Worm (Caenorhabditis elegans) whole organism, L4 larva: ENCODE results near the gene gst-44.

Source experiments
- F10B5.3 ChIP-seq: sonication (generic microtip); optimal IDR thresholded peaks from 2 replicates; lab custom pipeline; 2016; ENCODE audit warnings: mild to moderate bottlenecking, missing genetic modification characterization, missing compliant biosample characterization
- F26F4.8 ChIP-seq: fragments of 200-800 bp; sonication (Bioruptor generic); conservative IDR thresholded peaks from 2 replicates; pipeline ENCODE4 v1.3.6; 2022; ENCODE audit warnings: missing genetic modification characterization, missing compliant biosample characterization
- F49E8.2 ChIP-seq: sonication (generic microtip); optimal IDR thresholded peaks from 2 replicates; lab custom pipeline; 2016; ENCODE audit warnings: missing compliant biosample characterization, mild to moderate bottlenecking, missing genetic modification characterization, borderline replicate concordance
- R02D3.7 ChIP-seq: fragments of 150-350 bp; sonication (generic microtip); optimal IDR thresholded peaks from 3 replicates; lab custom pipeline; 2014; ENCODE audit warnings: missing biosample characterization, missing genetic modification characterization
- T26A8.4 ChIP-seq: fragments of 200-800 bp; sonication (Bioruptor generic); IDR thresholded peaks from 2 replicates; pipeline ENCODE4 v1.3.6; 2022; ENCODE audit warnings: missing genetic modification characterization, missing compliant biosample characterization
- Y105C5A.15 ChIP-seq: fragments of 200-800 bp; sonication (Bioruptor generic); IDR thresholded peaks from 2 replicates; pipeline ENCODE4 v1.3.6; 2022; ENCODE audit warnings: missing genetic modification characterization, missing compliant biosample characterization
- Y48G9A.11 ChIP-seq: fragments of 200-800 bp; sonication (Bioruptor generic); IDR thresholded peaks from 2 replicates; pipeline ENCODE4 v1.3.6; 2022; ENCODE audit warnings: missing genetic modification reagents, missing genetic modification characterization, missing compliant biosample characterization
- Y75B8A.6 ChIP-seq: fragments of 200-800 bp; sonication (Bioruptor generic); IDR thresholded peaks from 2 replicates; pipeline ENCODE4 v1.3.6; 2022; ENCODE audit warnings: missing genetic modification reagents, missing genetic modification characterization, missing compliant biosample characterization
- ZK546.5 ChIP-seq, 2 experiments: sonication (generic microtip); optimal IDR thresholded peaks; 2 replicates each; lab custom pipeline; 2017; ENCODE audit warnings: missing biosample characterization in 2 of 2, missing genetic modification characterization in 2 of 2
- aha-1 ChIP-seq: fragments of 150-350 bp; peaks from one replicate; lab custom pipeline; 2014; ENCODE audit warnings: missing biosample characterization, missing genetic modification characterization
- ceh-32 ChIP-seq: sonication (generic microtip); optimal IDR thresholded peaks from 2 replicates; lab custom pipeline; 2016; ENCODE audit warnings: mild to moderate bottlenecking, missing genetic modification characterization, missing compliant biosample characterization; ENCODE audit not compliant: poor library complexity
- ces-1 ChIP-seq: fragments of 150-350 bp; sonication (generic microtip); optimal IDR thresholded peaks from 4 replicates; lab custom pipeline; 2014; ENCODE audit warnings: missing biosample characterization, missing genetic modification reagents, missing genetic modification characterization
- cey-2 ChIP-seq: sonication (generic microtip); optimal IDR thresholded peaks from 3 replicates; lab custom pipeline; 2017; ENCODE audit warnings: missing genetic modification characterization, mild to moderate bottlenecking, missing compliant biosample characterization, antibody characterized with exemption, borderline replicate concordance; ENCODE audit not compliant: insufficient read depth
- daf-12 ChIP-seq: fragments of 150-350 bp; optimal IDR thresholded peaks from 2 replicates; lab custom pipeline; 2014; ENCODE audit warnings: missing biosample characterization, missing genetic modification reagents, missing genetic modification characterization
- daf-19 ChIP-seq: fragments of 200-800 bp; sonication (Bioruptor generic); conservative IDR thresholded peaks from 2 replicates; pipeline ENCODE4 v1.3.6; 2022; ENCODE audit warnings: missing genetic modification characterization, missing compliant biosample characterization
- dmd-9 ChIP-seq: fragments of 200-800 bp; sonication (Bioruptor generic); IDR thresholded peaks from 2 replicates; pipeline ENCODE4 v1.3.6; 2022; ENCODE audit warnings: missing genetic modification reagents, missing genetic modification characterization, missing compliant biosample characterization
- dpl-1 ChIP-seq: fragments of 150-350 bp; optimal IDR thresholded peaks from 2 replicates; lab custom pipeline; 2014; ENCODE audit warnings: missing biosample characterization, missing genetic modification reagents, missing genetic modification characterization
- duxl-1 ChIP-seq: sonication (generic microtip); optimal IDR thresholded peaks from 2 replicates; lab custom pipeline; 2016; ENCODE audit warnings: mild to moderate bottlenecking, missing genetic modification characterization, moderate library complexity, missing compliant biosample characterization; ENCODE audit not compliant: poor library complexity
- fkh-10 ChIP-seq: fragments of 150-350 bp; optimal IDR thresholded peaks from 2 replicates; lab custom pipeline; 2014; ENCODE audit warnings: missing biosample characterization, missing genetic modification reagents, missing genetic modification characterization
- fos-1 ChIP-seq: fragments of 150-350 bp; optimal IDR thresholded peaks from 2 replicates; lab custom pipeline; 2014; ENCODE audit warnings: missing biosample characterization, missing genetic modification characterization
- hif-1 ChIP-seq, 2 experiments: sonication (generic microtip); optimal IDR thresholded peaks; 2 replicates each; lab custom pipeline; 2016 to 2017; ENCODE audit warnings: missing compliant biosample characterization in 2 of 2, missing genetic modification characterization in 2 of 2, missing genetic modification reagents in 2 of 2, missing genotype in 2 of 2, mild to moderate bottlenecking in 1 of 2
- hlh-11 ChIP-seq: fragments of 200-800 bp; sonication (Bioruptor generic); optimal IDR thresholded peaks from 2 replicates; lab custom pipeline; 2018; ENCODE audit warnings: mild to moderate bottlenecking, missing genetic modification characterization, missing compliant biosample characterization
- hmg-1.1 ChIP-seq: fragments of 200-800 bp; sonication (Bioruptor generic); IDR thresholded peaks from 2 replicates; pipeline ENCODE4 v1.3.6; 2022; ENCODE audit warnings: missing genetic modification reagents, missing genetic modification characterization, missing compliant biosample characterization
- jun-1 ChIP-seq: fragments of 150-350 bp; optimal IDR thresholded peaks from 2 replicates; lab custom pipeline; 2014; ENCODE audit warnings: missing biosample characterization, missing genetic modification reagents, missing genetic modification characterization
- lin-13 ChIP-seq: fragments of 150-350 bp; optimal IDR thresholded peaks from 2 replicates; lab custom pipeline; 2014; ENCODE audit warnings: missing biosample characterization, missing genetic modification reagents, missing genetic modification characterization
- lin-15B ChIP-seq: fragments of 150-350 bp; sonication (generic microtip); optimal IDR thresholded peaks from 3 replicates; lab custom pipeline; 2014; ENCODE audit warnings: missing biosample characterization, missing genetic modification characterization
- lin-38 ChIP-seq: fragments of 200-800 bp; sonication (Bioruptor generic); IDR thresholded peaks from 2 replicates; pipeline ENCODE4 v1.3.6; 2022; ENCODE audit warnings: missing genetic modification reagents, missing genetic modification characterization, missing compliant biosample characterization
- lsy-2 ChIP-seq, 2 experiments: fragments of 150-350 bp in 1 of 2; sonication (generic microtip) in 1 of 2; optimal IDR thresholded peaks; 2 replicates each; lab custom pipeline; 2014 to 2017; ENCODE audit warnings: missing biosample characterization in 2 of 2, missing genetic modification characterization in 2 of 2
- madf-5 ChIP-seq, 2 experiments: fragments of 200-800 bp; sonication (Bioruptor generic); IDR thresholded peaks; 2 replicates each; pipeline ENCODE4 v1.3.6; 2022; ENCODE audit warnings: missing compliant biosample characterization in 2 of 2, missing genetic modification characterization in 2 of 2
- madf-9 ChIP-seq: fragments of 200-800 bp; sonication (Bioruptor generic); conservative IDR thresholded peaks from 2 replicates; pipeline ENCODE4 v1.3.6; 2022; ENCODE audit warnings: missing genetic modification reagents, missing genetic modification characterization, missing compliant biosample characterization
- mdl-1 ChIP-seq, 2 experiments: fragments of 150-350 bp in 1 of 2; sonication (generic microtip) in 1 of 2; optimal IDR thresholded peaks; 2 replicates each; lab custom pipeline; 2014 to 2017; ENCODE audit warnings: missing biosample characterization in 2 of 2, missing genetic modification characterization in 2 of 2
- mes-2 ChIP-seq: sonication (generic microtip); optimal IDR thresholded peaks from 2 replicates; lab custom pipeline; 2016; ENCODE audit warnings: missing genotype, mild to moderate bottlenecking, missing genetic modification characterization, missing compliant biosample characterization; ENCODE audit not compliant: poor library complexity, severe bottlenecking
- mxl-3 ChIP-seq: fragments of 200-800 bp; sonication (Bioruptor generic); optimal IDR thresholded peaks from 2 replicates; lab custom pipeline; 2018; ENCODE audit warnings: mild to moderate bottlenecking, missing genetic modification characterization, missing compliant biosample characterization
- nhr-102 ChIP-seq: sonication (generic microtip); optimal IDR thresholded peaks from 2 replicates; lab custom pipeline; 2016; ENCODE audit warnings: mild to moderate bottlenecking, missing genetic modification characterization, moderate library complexity, missing compliant biosample characterization
- nhr-111 ChIP-seq: fragments of 200-800 bp; sonication (Bioruptor generic); optimal IDR thresholded peaks from 2 replicates; lab custom pipeline; 2018; ENCODE audit warnings: mild to moderate bottlenecking, missing genetic modification characterization, missing compliant biosample characterization
- nhr-25 ChIP-seq: sonication (generic microtip); optimal IDR thresholded peaks from 2 replicates; lab custom pipeline; 2017; ENCODE audit warnings: missing genetic modification characterization, mild to moderate bottlenecking, missing compliant biosample characterization, antibody characterized with exemption, moderate library complexity, borderline replicate concordance; ENCODE audit not compliant: insufficient read depth
- nhr-42 ChIP-seq: fragments of 200-800 bp; sonication (Bioruptor generic); IDR thresholded peaks from 2 replicates; pipeline ENCODE4 v1.3.6; 2022; ENCODE audit warnings: missing genetic modification characterization, missing compliant biosample characterization
- nhr-48 ChIP-seq: sonication (generic microtip); optimal IDR thresholded peaks from 2 replicates; lab custom pipeline; 2016; ENCODE audit warnings: mild to moderate bottlenecking, missing genetic modification characterization, missing compliant biosample characterization
- nhr-6 ChIP-seq: fragments of 150-350 bp; optimal IDR thresholded peaks from 2 replicates; lab custom pipeline; 2014; ENCODE audit warnings: missing biosample characterization, missing genetic modification characterization
- nhr-76 ChIP-seq: fragments of 150-350 bp; optimal IDR thresholded peaks from 2 replicates; lab custom pipeline; 2014; ENCODE audit warnings: missing biosample characterization, missing genetic modification characterization
- nhr-77 ChIP-seq: fragments of 150-350 bp; optimal IDR thresholded peaks from 2 replicates; lab custom pipeline; 2014; ENCODE audit warnings: missing biosample characterization, missing genetic modification characterization
- pqm-1 ChIP-seq: sonication (generic microtip); optimal IDR thresholded peaks from 2 replicates; lab custom pipeline; 2017; ENCODE audit warnings: missing biosample characterization, missing genetic modification characterization
- rbr-2 ChIP-seq: sonication (generic microtip); optimal IDR thresholded peaks from 2 replicates; lab custom pipeline; 2016; ENCODE audit warnings: missing genotype, missing genetic modification characterization, missing compliant biosample characterization
- skn-1 ChIP-seq: fragments of 150-350 bp; optimal IDR thresholded peaks from 2 replicates; lab custom pipeline; 2014; ENCODE audit warnings: missing biosample characterization, missing genetic modification characterization
- spr-1 ChIP-seq: sonication (generic microtip); optimal IDR thresholded peaks from 2 replicates; lab custom pipeline; 2016; ENCODE audit warnings: mild to moderate bottlenecking, missing genetic modification characterization, missing compliant biosample characterization
- tra-1 ChIP-seq: fragments of 200-800 bp; sonication (Bioruptor generic); IDR thresholded peaks from 2 replicates; pipeline ENCODE4 v1.3.6; 2022; ENCODE audit warnings: missing genetic modification reagents, missing genetic modification characterization, missing compliant biosample characterization
- vab-7 ChIP-seq: fragments of 200-800 bp; sonication (Bioruptor generic); IDR thresholded peaks from 2 replicates; pipeline ENCODE4 v1.3.6; 2022; ENCODE audit warnings: missing genetic modification reagents, missing genetic modification characterization, missing compliant biosample characterization
- zfp-2 ChIP-seq: sonication (generic microtip); optimal IDR thresholded peaks from 2 replicates; lab custom pipeline; 2016; ENCODE audit warnings: mild to moderate bottlenecking, missing genetic modification characterization, missing compliant biosample characterization
- zip-11 ChIP-seq: fragments of 200-800 bp; sonication (Bioruptor generic); IDR thresholded peaks from 2 replicates; pipeline ENCODE4 v1.3.6; 2022; ENCODE audit warnings: missing genetic modification characterization, missing compliant biosample characterization
- zip-2 ChIP-seq: fragments of 150-350 bp; optimal IDR thresholded peaks from 2 replicates; lab custom pipeline; 2014; ENCODE audit warnings: missing biosample characterization, missing genetic modification characterization
- ztf-11 ChIP-seq: fragments of 150-350 bp; optimal IDR thresholded peaks from 2 replicates; lab custom pipeline; 2014; ENCODE audit warnings: missing biosample characterization, missing genetic modification characterization
- ztf-7 ChIP-seq: fragments of 150-350 bp; optimal IDR thresholded peaks from 2 replicates; lab custom pipeline; 2014; ENCODE audit warnings: missing biosample characterization, missing genetic modification characterization

Gene gst-44

DNA sequence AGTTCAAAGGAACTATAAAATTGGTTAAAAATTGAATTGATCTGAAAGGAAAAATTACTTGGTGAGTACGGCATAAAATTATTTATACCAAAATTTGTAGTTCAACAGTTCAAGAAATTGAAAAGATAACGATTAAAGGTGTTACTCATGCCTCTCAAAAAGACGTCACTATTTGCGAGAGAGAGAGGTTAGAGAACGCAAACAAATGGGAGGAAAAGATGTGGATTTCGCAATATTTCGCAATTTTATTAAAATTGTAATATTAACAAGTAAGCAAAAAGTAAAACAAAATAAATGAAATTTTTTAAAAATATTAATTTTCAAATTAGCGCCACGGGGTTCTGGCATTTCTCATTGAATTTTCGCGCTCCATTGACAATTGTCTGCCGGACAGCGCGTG, 4.4 kb downstream of the gst-44 start, which contains the start of gene F13A7.11 (continued):
- TF ChIP-seq ces-1 (GFP tag; lab: Kevin White, UChicago) (no peak), lin-13 (no peak), Y48G9A.11 (GFP tag; lab: Robert Waterston, UW) (no peak), mxl-3 (GFP tag; lab: Kevin White, UChicago) (no peak), R02D3.7 (tag; lab: Kevin White, UChicago) (no peak), zip-2 (tag; lab: Kevin White, UChicago) (peak; percentile 99), cey-2 (tag; lab: Kevin White, UChicago) (no peak), ZK546.5 (tag; optimal IDR thresholded peaks at IDR 0.05; lab: Kevin White, UChicago) (no peak), nhr-111 (GFP tag; lab: Kevin White, UChicago) (no peak), nhr-25 (tag; lab: Kevin White, UChicago) (no peak), rbr-2 (tag; lab: Kevin White, UChicago) (no peak), mdl-1 (tag; optimal IDR thresholded peaks at IDR 0.05; lab: Kevin White, UChicago) (peak in 1 of 2 experiments; percentile 4), aha-1 (peak; percentile 14), jun-1 (tag; lab: Kevin White, UChicago) (no peak), fos-1 (tag; lab: Kevin White, UChicago) (no peak), daf-19 (no peak), Y105C5A.15 (GFP tag; lab: Robert Waterston, UW) (no peak), tra-1 (GFP tag; lab: Robert Waterston, UW) (no peak), mes-2 (no peak), daf-12 (tag; lab: Kevin White, UChicago) (no peak), F49E8.2 (tag; lab: Kevin White, UChicago) (no peak), ztf-7 (peak; percentile 97), lin-38 (GFP tag; lab: Robert Waterston, UW) (no peak), T26A8.4 (GFP tag; lab: Robert Waterston, UW) (no peak), madf-5 (GFP tag; IDR thresholded peaks at IDR 0.05; lab: Robert Waterston, UW) (no peak), lin-15B (tag; lab: Kevin White, UChicago) (no peak), F10B5.3 (tag; lab: Kevin White, UChicago) (no peak), zip-11 (GFP tag; lab: Robert Waterston, UW) (no peak), fkh-10 (GFP tag; lab: Kevin White, UChicago) (no peak), Y75B8A.6 (no peak), dmd-9 (GFP tag; lab: Robert Waterston, UW) (no peak), hif-1 (tag; optimal IDR thresholded peaks at IDR 0.05; lab: Kevin White, UChicago) (no peak), madf-9 (GFP tag; lab: Robert Waterston, UW) (no peak), dpl-1 (GFP tag; lab: Kevin White, UChicago) (no peak), nhr-6 (tag; lab: Kevin White, UChicago) (no peak), nhr-102 (peak; percentile 57), hlh-11 (tag; lab: Kevin White, UChicago) (peak; percentile 49), vab-7 (GFP tag; lab: Robert Waterston, UW) (no peak), spr-1 (tag; lab: Kevin White, UChicago) (no peak), ceh-32 (tag; lab: Kevin White, UChicago) (no peak), nhr-42 (GFP tag; lab: Robert Waterston, UW) (no peak), duxl-1 (tag; lab: Kevin White, UChicago) (no peak), skn-1 (no peak), nhr-76 (tag; lab: Kevin White, UChicago) (no peak), zfp-2 (tag; lab: Kevin White, UChicago) (no peak), hmg-1.1 (GFP tag; lab: Robert Waterston, UW) (no peak), pqm-1 (tag; lab: Kevin White, UChicago) (peak; percentile 51), nhr-77 (peak; percentile 44), lsy-2 (tag; optimal IDR thresholded peaks at IDR 0.05; lab: Kevin White, UChicago) (no peak), F26F4.8 (no peak), nhr-48 (tag; lab: Kevin White, UChicago) (peak; percentile 32), ztf-11 (tag; lab: Kevin White, UChicago) (no peak)
